Worm (Caenorhabditis elegans): Measurements from ENCODE around the gene aexr-2.
A peak's percentile ranks its signal among the peaks of the same experiment; 100 is the strongest.

The aexr-2 gene

DNA sequence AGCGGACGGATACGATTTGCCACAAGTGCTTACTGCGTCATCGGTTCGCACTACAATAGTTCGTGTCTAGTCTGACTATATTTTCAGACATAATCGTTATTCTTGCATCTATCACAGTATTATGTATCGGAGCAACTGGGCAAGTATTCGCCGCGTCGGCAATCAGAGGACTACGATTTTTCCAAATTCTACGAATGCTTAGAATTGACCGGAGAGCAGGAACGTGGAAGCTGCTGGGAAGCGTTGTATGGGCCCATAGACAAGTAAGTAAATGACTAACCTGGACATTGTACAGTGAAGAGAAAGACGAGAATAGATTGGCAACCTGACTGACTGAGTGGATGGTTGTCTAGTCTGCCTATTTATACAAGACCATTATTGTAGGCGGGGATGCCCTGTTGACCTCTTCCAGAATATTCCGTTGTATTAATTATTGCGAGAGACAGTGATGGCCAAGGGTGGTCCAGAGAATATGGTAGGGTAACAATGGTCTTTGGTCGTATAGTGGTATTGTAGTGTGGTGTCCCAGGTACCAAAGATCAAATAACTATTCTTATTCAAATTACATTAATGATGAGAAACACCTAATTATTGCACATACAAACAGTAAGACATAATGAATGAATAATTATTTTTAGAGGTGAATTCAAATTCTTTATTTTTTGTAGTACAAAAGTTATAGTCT, 8.6 kb downstream of the aexr-2 start, which contains the start of gene clec-266:
TSS of gene clec-266 (minus strand) at position 364 of the 685 bp plus-strand sequence.
- TF ChIP-seq unc-55 (GFP tag; optimal IDR thresholded peaks at IDR 0.05) (peak; percentile 18), ama-1 (optimal IDR thresholded peaks at IDR 0.05) (peak; percentile 31), ref-2 (tag; optimal IDR thresholded peaks at IDR 0.05) (peak; percentile 25), nhr-11 (tag; optimal IDR thresholded peaks at IDR 0.05) (no peak), sox-2 (GFP tag; IDR thresholded peaks at IDR 0.05) (peak; percentile 70), ceh-31 (tag; optimal IDR thresholded peaks at IDR 0.05) (peak; percentile 11)

DNA sequence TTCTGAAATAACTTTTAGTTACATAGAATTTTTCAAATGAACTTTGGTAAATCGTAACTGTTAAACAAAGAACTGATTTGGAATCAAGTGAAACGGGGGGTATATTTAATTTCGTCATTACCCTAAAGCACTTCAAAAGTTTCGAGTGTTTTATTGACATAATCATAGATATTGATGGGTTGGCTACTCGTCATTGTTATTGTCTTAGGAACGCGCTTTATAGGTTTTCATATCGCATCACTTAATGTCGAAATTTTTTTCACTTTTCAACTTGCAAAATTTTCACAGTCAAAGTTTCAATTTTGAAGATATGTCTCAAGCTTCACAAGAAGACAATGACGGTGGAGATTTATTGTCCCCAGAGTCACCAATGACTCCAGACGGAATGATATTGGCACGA, 12.6 kb downstream of the aexr-2 start, which contains the start of gene kqt-1:
TSS of gene kqt-1 (plus strand) at position 301 of the 400 bp plus-strand sequence.
- TF ChIP-seq pqm-1 (tag; optimal IDR thresholded peaks at IDR 0.05) (no peak), nhr-11 (tag; optimal IDR thresholded peaks at IDR 0.05) (no peak), hlh-13 (GFP tag; optimal IDR thresholded peaks at IDR 0.05) (no peak)

DNA sequence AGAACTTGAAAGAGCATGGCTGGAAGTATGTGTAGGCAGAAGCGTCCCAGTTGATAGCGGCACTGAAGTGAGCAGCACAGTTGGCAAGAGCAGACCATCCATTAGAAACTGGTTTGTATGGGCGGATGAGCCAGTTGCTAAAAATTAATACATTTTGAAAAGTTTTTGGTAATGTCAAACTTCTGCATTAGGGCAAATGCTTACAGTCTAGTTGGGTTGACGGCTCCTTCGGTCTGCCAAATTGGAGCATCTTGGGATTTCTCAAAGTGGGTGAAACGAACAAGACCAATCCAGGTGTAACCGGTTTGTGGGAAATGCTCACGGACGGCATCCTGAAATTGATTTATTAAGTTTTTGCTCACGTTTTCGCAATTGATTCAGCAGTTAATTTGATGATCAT, 13.7 kb downstream of the aexr-2 start:
- TF ChIP-seq gmeb-2 (tag; optimal IDR thresholded peaks at IDR 0.05) = no peak
- peak; percentile 60 for TF ChIP-seq ama-1 (optimal IDR thresholded peaks at IDR 0.05)
- TF ChIP-seq sox-2 (GFP tag; IDR thresholded peaks at IDR 0.05) = no peak

DNA sequence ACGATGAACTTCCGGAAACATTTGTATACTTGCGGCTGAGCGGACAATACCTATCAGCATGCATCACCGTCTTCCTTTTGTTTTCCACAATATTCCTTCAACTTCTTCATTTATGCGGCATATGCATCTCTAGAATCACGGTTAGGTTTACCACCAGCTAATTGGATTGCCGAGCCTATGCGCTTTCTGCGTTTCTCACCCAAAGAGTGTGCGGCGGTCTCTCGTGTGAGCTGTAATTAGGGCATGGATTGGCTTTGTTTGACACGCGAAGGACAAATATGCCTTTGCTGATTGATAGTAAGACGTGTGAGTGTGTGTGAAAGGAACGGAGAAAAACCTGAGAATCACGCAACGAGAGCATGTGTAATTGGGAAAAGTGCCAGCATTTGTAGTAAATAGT, 17.8 kb downstream of the aexr-2 start:
- TF ChIP-seq ceh-14 (tag; optimal IDR thresholded peaks at IDR 0.05) (peak; percentile 4), ceh-22 (tag; optimal IDR thresholded peaks at IDR 0.05) (no peak), ceh-9 (tag; optimal IDR thresholded peaks at IDR 0.05) (no peak), mec-3 (tag; optimal IDR thresholded peaks at IDR 0.05; ENCODE audit: borderline replicate concordance) (no peak), tbx-7 (tag; optimal IDR thresholded peaks at IDR 0.05) (no peak), unc-42 (tag; optimal IDR thresholded peaks at IDR 0.05) (peak; percentile 80), ttx-3 (tag; optimal IDR thresholded peaks at IDR 0.05) (peak; percentile 6), pax-1 (tag; optimal IDR thresholded peaks at IDR 0.05) (no peak), ceh-31 (tag; optimal IDR thresholded peaks at IDR 0.05) (peak; percentile 33)

DNA sequence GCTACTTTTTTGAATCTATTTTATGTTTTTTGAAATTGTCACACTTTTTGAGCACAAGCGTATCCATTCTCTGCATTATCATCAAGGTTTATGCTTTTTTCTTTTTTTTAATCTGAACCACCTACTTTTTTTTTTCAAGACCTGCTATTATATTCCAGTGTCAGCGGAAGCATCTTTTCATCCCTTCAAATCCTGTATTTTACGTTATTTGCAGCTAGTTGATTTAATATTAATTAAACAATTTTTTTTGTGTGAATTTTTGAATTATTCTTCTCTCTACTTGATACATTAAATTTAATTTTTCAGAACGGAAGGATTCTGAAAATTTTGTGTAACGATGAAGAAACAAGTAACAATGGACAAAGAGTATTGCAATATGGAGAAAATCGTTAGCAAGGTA, 21.6 kb downstream of the aexr-2 start, which contains the start of gene C25B8.8:
TSS of gene C25B8.8 (plus strand) at position 301 of the 400 bp plus-strand sequence.
- TF ChIP-seq mec-3 (tag; optimal IDR thresholded peaks at IDR 0.05; ENCODE audit: borderline replicate concordance) (no peak), ceh-19 (GFP tag; optimal IDR thresholded peaks at IDR 0.05) (no peak)

DNA sequence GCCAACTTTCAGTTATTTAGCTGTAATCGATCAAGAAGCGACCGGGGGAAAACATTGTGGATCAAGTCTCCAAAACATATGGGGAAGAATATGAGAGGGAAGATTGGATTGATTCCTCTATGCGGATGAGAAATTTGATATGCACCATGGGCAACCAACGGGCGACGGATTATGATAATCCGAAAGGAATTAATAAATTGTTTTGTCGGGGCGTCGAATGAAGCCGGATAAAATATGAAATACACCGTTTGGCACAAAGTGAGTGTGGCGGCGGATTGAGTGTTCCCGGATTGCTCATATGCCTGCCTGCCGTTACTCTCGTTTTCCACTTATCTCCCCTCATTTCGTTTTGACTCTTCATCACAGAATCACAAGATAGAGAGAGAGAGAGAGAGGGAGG, 22.1 kb downstream of the aexr-2 start:
- TF ChIP-seq hlh-8 (tag; optimal IDR thresholded peaks at IDR 0.05) (no peak), gmeb-2 (tag; optimal IDR thresholded peaks at IDR 0.05) (no peak), unc-55 (GFP tag; optimal IDR thresholded peaks at IDR 0.05) (no peak), pag-3 (tag; optimal IDR thresholded peaks at IDR 0.05; ENCODE audit: borderline replicate concordance) (no peak), ceh-6 (GFP tag; optimal IDR thresholded peaks at IDR 0.05) (no peak), sox-2 (GFP tag; IDR thresholded peaks at IDR 0.05) (no peak), ceh-45 (GFP tag; IDR thresholded peaks at IDR 0.05) (no peak), nfya-1 (tag; optimal IDR thresholded peaks at IDR 0.05) (no peak), unc-3 (GFP tag; conservative IDR thresholded peaks at IDR 0.05) (no peak), unc-3 (tag; optimal IDR thresholded peaks at IDR 0.05) (no peak), che-1 (tag; optimal IDR thresholded peaks at IDR 0.05) (no peak), ceh-14 (tag; optimal IDR thresholded peaks at IDR 0.05) (no peak)

DNA sequence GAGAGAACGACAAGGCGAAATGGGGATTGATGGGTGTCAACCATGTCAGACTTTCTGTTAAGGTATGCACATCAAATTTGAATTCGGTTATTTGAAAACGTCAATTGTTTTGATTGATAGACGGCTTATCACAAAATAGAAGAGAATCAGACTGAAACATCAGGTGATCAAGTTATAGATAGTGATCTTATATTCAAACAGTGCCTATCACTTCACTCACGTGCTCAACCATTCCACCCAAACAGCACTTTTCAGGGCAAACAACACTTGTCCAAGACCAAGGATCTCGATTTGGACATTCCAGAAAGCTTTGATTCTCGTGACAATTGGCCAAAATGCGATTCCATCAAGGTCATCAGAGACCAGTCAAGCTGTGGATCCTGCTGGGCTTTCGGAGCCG, 23.7 kb downstream of the aexr-2 start:
- TF ChIP-seq ztf-16 (tag; optimal IDR thresholded peaks at IDR 0.05) (no peak), syd-9 (tag; optimal IDR thresholded peaks at IDR 0.05) (no peak), hlh-15 (tag; optimal IDR thresholded peaks at IDR 0.05) (no peak), Y22D7AL.16 (tag; optimal IDR thresholded peaks at IDR 0.05) (no peak), lin-11 (tag; optimal IDR thresholded peaks at IDR 0.05) (no peak), ceh-9 (tag; optimal IDR thresholded peaks at IDR 0.05) (no peak), pax-1 (tag; optimal IDR thresholded peaks at IDR 0.05) (no peak), pqm-1 (tag; optimal IDR thresholded peaks at IDR 0.05) (no peak), unc-86 (tag; optimal IDR thresholded peaks at IDR 0.05) (no peak), fkh-6 (tag; optimal IDR thresholded peaks at IDR 0.05) (no peak), ttx-3 (tag; optimal IDR thresholded peaks at IDR 0.05) (no peak), ama-1 (optimal IDR thresholded peaks at IDR 0.05) (no peak), dmd-4 (tag; optimal IDR thresholded peaks at IDR 0.05; ENCODE audit: borderline replicate concordance) (no peak), nhr-11 (tag; optimal IDR thresholded peaks at IDR 0.05) (no peak), K02D7.2 (tag; optimal IDR thresholded peaks at IDR 0.05) (no peak), elt-4 (tag; optimal IDR thresholded peaks at IDR 0.05) (no peak), ets-4 (tag; optimal IDR thresholded peaks at IDR 0.05) (no peak), nhr-232 (tag; optimal IDR thresholded peaks at IDR 0.05) (no peak)
